Worm (Caenorhabditis elegans) whole organism, midembryonic: ENCODE measurements around the gene F52C12.2.

ENCODE experiments used
- T22C8.4 ChIP-seq: fragments of 200-800 bp; sonication (Bioruptor generic); IDR thresholded peaks from 2 replicates; pipeline ENCODE4 v1.3.6; 2022; ENCODE audit warnings: missing genetic modification characterization, missing compliant biosample characterization
- cog-1 ChIP-seq: sonication (generic microtip); optimal IDR thresholded peaks from 2 replicates; lab custom pipeline; 2016; ENCODE audit warnings: missing genetic modification characterization, missing compliant biosample characterization
- flt-1 ChIP-seq: fragments of 200-800 bp; sonication (Bioruptor generic); IDR thresholded peaks from 2 replicates; pipeline ENCODE4 v1.3.6; 2022; ENCODE audit warnings: missing genetic modification characterization, missing compliant biosample characterization
- klf-2 ChIP-seq: fragments of 200-800 bp; sonication (Bioruptor generic); conservative IDR thresholded peaks from 2 replicates; pipeline ENCODE4 v1.3.6; 2022; ENCODE audit warnings: missing genetic modification reagents, missing genetic modification characterization, missing compliant biosample characterization
- med-1 ChIP-seq: sonication (generic microtip); optimal IDR thresholded peaks from 2 replicates; lab custom pipeline; 2017; ENCODE audit warnings: missing genetic modification characterization, mild to moderate bottlenecking, missing compliant biosample characterization, antibody characterized with exemption, missing genetic modification reagents; ENCODE audit not compliant: insufficient read depth
- ref-1 ChIP-seq: fragments of 200-800 bp; sonication (Bioruptor generic); conservative IDR thresholded peaks from 2 replicates; pipeline ENCODE4 v1.3.6; 2022; ENCODE audit warnings: missing genetic modification reagents, missing genetic modification characterization, missing compliant biosample characterization
- tab-1 ChIP-seq: fragments of 200-800 bp; sonication (Bioruptor generic); IDR thresholded peaks from 2 replicates; pipeline ENCODE4 v1.3.6; 2022; ENCODE audit warnings: missing genetic modification characterization, missing compliant biosample characterization
- ztf-23 ChIP-seq: fragments of 200-800 bp; sonication (Bioruptor generic); IDR thresholded peaks from 2 replicates; pipeline ENCODE4 v1.3.6; 2022; ENCODE audit warnings: missing genetic modification reagents, missing genetic modification characterization, missing compliant biosample characterization
- ztf-29 ChIP-seq: fragments of 200-800 bp; sonication (Bioruptor generic); IDR thresholded peaks from 2 replicates; pipeline ENCODE4 v1.3.6; 2022; ENCODE audit warnings: missing genetic modification reagents, missing genetic modification characterization, missing compliant biosample characterization

Gene F52C12.2

DNA sequence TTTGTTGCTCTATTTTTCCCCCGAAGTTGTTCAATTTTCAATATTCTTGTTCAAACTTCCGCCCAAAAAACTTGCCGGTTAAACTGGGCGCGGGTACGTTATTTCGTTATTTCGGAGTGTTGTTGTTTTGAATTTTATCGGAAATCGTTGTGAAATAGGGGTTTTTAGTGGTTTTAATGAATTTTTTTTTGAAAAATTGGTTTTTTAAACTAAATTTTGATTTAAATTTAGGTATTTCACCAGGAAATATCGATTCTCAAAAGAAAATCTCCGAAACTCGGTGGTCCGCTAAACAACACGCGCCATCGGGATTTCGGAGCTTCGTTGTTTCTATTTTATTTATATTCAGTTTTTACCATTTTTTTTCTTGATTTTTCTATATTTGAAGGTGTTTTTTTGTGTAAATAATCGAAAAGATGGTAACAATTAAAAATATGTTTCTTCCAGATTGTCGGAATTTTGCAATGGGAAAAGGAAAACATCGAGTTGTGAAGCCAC, at the start of gene F52C12.2:
Gene F52C12.2 (plus strand): TSS at position 448 of the 498 bp plus-strand sequence.
- 0 out of 2 replicates have a peak, but pooled peaks have one; percentile 45 for TF ChIP-seq T22C8.4
- TF ChIP-seq ztf-23 (GFP tag; lab: Robert Waterston, UW) = no peak

DNA sequence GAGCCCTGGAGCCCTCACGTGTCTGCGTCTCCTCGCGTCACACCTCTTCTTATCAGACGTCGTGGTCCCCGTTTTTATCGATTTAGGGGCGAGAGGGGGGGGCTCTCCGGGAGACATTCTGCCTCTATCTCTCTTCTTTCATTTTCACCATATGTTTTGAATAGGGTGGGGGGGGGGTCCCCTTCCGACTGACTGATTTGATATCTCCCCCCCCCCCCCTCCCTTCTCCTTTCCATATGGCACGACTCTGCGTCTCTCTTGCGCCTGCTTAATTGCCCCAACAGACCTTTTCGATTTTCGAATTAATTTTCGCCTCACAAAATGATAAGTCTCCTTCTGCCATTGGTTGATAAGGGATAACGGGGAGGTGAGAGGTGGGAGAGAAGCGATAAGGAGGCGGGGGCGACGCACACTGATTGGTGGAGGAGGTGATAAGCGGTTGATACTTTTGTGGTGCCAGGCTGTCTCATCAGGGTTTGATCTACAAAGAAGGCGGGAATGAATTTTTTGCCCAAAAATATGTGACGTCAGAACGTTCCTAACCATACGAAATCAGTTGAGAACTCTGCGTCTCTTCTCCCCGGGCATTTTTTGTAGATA, 49.2 kb upstream of the F52C12.2 start:
- no peak for TF ChIP-seq flt-1 (GFP tag; lab: Robert Waterston, UW)
- peak; percentile 23; the same call in 1 of the 2 replicates for TF ChIP-seq T22C8.4
- no peak for TF ChIP-seq ztf-29 (GFP tag; lab: Robert Waterston, UW)
- no peak for TF ChIP-seq ztf-23 (GFP tag; lab: Robert Waterston, UW)

DNA sequence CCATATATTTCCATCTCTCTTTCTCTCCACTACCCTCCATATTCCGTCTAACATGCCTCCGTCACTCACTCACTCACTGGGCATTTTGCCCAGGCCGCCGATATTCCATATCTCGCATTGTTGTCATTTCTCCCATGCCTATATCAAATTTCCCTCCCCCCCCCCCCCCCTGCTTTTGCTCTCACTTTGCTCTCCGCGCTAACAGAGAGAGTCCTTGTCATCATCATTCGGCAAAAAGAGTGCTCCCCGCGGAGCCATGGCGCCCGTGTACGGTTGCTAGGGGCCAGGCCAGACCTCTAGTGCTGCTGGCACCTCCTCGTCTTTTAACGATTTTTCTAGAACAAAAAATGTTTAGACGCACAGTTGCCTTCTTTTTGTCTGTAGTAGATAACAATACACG, 48.1 kb upstream of the F52C12.2 start:
- TF ChIP-seq flt-1 (GFP tag; lab: Robert Waterston, UW) (0 out of 2 replicates have a peak, but pooled peaks have one; percentile 11), klf-2 (GFP tag; lab: Robert Waterston, UW) (no peak), cog-1 (no peak)

DNA sequence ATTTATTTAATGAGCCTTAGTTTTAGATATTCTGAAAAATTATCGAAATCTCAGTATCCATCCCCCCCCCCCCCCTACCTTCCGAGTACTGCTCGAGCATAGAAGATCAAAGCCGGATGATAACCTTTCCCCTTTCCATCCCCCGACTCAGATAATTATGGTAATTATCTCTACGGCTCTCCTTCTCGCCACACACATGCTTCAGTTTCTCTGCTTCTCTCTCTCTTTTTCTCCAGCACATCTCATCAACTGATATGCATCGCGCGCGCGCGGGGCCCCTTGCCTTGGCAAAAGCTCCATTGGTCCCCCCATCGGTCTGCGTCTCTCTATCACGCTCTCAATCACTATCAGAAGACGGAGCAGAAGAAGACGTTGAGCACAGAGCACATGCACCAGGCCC, 46.7 kb upstream of the F52C12.2 start:
- TF ChIP-seq ztf-29 (GFP tag; lab: Robert Waterston, UW) = no peak
- no peak for TF ChIP-seq med-1
- TF ChIP-seq flt-1 (GFP tag; lab: Robert Waterston, UW) = no peak
- TF ChIP-seq cog-1 = no peak

DNA sequence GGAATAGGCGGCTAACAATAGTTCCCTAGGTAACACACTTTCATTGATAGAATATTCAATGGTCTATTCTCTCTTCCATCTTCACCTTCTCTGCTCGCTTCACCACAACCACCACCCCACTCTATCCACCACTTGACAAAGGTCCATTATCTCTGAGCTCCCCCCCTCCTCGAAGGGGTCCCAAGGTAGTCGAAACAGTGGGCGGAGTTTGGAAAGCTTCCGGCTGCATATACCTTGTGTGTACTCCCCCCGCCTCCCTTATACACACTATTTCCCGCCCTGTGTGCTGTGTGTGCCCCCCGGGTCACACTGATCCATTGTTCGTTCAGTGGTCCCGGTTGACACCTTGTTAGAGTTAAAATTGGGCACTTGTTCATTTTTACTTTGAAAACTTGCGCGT, 44.9 kb upstream of the F52C12.2 start:
- TF ChIP-seq med-1 (peak; percentile 8), cog-1 (no peak)

DNA sequence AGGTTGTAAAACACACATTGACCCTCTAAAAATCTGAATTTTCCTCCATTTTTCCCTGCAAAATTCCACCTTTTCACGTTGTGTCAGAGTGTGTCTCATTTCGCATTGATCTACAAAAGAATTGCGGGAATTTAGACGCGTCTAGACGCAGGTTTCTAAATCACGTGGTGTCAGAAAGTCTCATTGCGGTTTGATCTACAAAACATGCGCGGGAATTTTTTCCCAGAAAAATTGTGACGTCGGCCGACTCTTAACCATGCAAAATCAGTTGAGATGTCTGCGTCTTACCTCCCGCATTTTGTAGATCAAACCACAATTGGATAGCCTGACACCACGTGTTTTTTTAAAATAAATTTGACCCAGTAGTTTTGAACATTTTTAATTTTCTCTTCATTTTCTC, 44.5 kb upstream of the F52C12.2 start:
- no peak for TF ChIP-seq flt-1 (GFP tag; lab: Robert Waterston, UW)
- TF ChIP-seq T22C8.4 = no peak
- TF ChIP-seq med-1 = no peak

DNA sequence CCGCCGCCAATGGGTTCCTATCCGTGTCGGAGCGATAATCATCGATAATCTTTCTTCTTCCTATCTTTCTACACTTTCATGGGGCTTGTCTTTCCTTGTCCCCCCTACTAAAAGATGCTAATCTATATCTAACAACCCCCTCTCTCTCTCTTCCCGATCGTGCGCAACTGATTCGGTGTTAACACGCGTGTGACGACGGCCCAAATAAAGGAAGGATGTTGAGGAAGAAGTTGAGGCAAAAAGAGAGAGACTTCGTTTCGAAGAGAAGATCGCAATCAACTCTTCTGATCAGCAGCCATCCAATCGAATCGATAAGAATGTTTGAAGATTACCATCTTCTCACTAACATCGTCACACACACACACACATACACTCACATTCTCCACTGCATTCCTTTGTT, 42.1 kb upstream of the F52C12.2 start:
- no peak for TF ChIP-seq med-1
- no peak for TF ChIP-seq klf-2 (GFP tag; lab: Robert Waterston, UW)
- no peak for TF ChIP-seq ref-1
- 0 out of 2 replicates have a peak, but pooled peaks have one; percentile 45 for TF ChIP-seq ztf-29 (GFP tag; lab: Robert Waterston, UW)
- TF ChIP-seq T22C8.4 = no peak
- no peak for TF ChIP-seq ztf-23 (GFP tag; lab: Robert Waterston, UW)
- peak; percentile 19 for TF ChIP-seq cog-1
- TF ChIP-seq tab-1 (GFP tag; lab: Robert Waterston, UW) = no peak
- TF ChIP-seq flt-1 (GFP tag; lab: Robert Waterston, UW) = no peak

DNA sequence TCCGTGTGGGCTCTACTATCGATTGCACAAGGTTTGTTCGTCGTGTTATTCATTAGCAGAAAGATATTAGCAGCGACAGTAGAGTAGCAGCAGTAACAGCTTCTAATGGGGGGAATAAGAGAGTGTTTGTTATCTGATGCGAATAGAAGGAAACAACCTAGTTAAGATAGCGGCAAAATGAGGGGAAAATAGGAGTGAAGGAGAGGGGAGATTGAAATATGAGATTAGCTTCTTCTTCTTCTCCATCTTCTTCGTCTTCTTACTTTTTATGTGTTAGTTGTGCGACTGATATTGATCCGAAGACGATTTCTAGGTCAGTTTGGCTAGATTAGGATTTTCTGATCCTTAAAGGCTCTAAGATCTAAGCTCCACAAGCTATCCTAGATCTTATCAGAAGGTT, 38.5 kb upstream of the F52C12.2 start:
- TF ChIP-seq ztf-29 (GFP tag; lab: Robert Waterston, UW) (no peak), med-1 (no peak), T22C8.4 (no peak), flt-1 (GFP tag; lab: Robert Waterston, UW) (no peak), cog-1 (no peak), ztf-23 (GFP tag; lab: Robert Waterston, UW) (no peak), tab-1 (GFP tag; lab: Robert Waterston, UW) (no peak), klf-2 (GFP tag; lab: Robert Waterston, UW) (no peak), ref-1 (no peak)

DNA sequence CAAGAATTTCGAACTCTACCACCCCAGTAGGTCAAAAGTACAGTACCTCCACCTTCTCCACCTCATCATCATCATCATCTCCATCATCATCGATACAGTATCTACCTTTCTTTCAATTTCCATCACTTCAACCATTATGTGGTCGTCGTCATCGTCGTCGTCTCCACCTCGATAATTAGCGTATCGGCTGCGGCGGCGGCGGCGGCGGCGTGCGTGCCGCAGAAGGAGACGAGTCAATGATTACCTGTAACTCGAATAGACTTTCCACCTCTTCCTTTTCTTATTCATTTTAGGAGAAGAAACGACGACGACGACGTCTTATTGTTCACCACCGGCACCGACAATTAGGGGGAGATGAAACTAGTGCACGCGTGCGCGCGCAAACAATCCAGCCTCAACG, 37.8 kb upstream of the F52C12.2 start:
- no peak for TF ChIP-seq cog-1
- no peak for TF ChIP-seq ztf-23 (GFP tag; lab: Robert Waterston, UW)
- no peak for TF ChIP-seq T22C8.4

DNA sequence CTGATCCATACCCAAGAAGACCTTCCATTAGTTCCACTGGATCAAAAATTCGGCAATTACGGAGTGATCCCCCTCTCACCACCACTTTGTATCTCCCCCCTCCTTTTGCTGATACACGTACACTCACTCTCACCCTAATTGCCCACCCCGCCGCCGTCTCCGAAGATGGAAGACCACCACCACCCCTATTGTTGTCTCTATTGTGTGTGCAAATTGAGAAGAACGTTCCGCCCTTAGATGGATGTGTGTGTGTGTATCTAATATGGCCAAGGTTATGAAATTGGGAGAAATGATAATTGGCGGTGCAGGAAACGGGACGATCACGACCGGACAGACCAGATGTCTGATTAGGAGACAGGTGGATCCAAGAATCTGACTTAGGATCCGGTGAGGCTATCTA, 37.1 kb upstream of the F52C12.2 start:
- TF ChIP-seq med-1 (no peak), ref-1 (no peak), ztf-23 (GFP tag; lab: Robert Waterston, UW) (no peak), tab-1 (GFP tag; lab: Robert Waterston, UW) (no peak), cog-1 (no peak), flt-1 (GFP tag; lab: Robert Waterston, UW) (peak; percentile 43; the same call in 1 of the 2 replicates)

DNA sequence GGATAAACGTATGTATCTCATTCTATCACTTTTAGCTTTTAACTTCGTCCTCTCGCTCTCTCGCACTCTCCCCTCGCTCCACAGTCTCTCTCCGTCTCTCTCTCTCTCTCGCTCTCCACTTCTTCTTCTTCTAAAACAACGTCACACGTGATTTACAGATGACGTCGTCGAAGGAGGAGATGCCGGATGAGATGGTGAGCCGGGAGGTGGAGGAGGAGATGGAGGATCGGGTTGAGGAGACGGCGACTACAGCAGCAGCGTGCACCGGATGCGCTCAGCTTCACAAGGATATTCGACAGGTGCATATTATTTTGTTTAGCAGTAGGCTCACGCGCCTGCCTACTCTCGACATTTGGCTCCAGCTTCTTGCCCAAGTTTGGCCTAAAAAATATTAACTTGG, 35.6 kb upstream of the F52C12.2 start, which contains the start of gene elt-6:
Gene elt-6 (plus strand): TSS at position 159 of the 400 bp plus-strand sequence.
- no peak for TF ChIP-seq ref-1
- TF ChIP-seq ztf-23 (GFP tag; lab: Robert Waterston, UW) = 0 out of 2 replicates have a peak, but pooled peaks have one; percentile 37
- no peak for TF ChIP-seq cog-1
- TF ChIP-seq tab-1 (GFP tag; lab: Robert Waterston, UW) = no peak

DNA sequence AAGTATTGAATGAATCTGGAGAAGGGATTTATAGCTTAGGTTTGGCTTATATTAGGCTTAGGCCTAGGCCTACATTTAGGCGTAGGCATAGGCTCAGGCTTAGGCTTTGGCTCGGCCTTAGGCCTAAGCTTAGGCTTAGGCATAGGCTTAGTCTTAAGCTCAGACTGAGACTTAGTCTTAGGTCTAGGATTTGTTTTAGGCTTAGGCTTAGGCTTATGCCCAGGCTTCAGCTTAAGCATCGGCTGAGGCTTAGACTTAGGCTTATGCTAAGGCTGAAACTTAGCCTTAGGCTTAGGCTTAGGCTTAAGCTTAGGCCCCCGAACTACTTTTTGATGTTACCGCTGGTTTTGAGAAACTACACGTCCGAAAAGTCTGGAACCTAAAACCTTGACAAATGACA, 32.9 kb upstream of the F52C12.2 start:
- TF ChIP-seq cog-1 = no peak
- TF ChIP-seq ztf-23 (GFP tag; lab: Robert Waterston, UW) = no peak
- no peak for TF ChIP-seq T22C8.4
- TF ChIP-seq tab-1 (GFP tag; lab: Robert Waterston, UW) = no peak
- TF ChIP-seq ztf-29 (GFP tag; lab: Robert Waterston, UW) = peak; percentile 8; the same call in 1 of the 2 replicates
- no peak for TF ChIP-seq klf-2 (GFP tag; lab: Robert Waterston, UW)
